Worm (Caenorhabditis elegans) whole organism, L2 larva: ENCODE results near the gene C12D5.4.

ENCODE experiments used
- blmp-1 ChIP-seq: sonication (generic microtip); optimal IDR thresholded peaks from 2 replicates; lab custom pipeline; 2017; ENCODE audit warnings: missing genetic modification characterization, mild to moderate bottlenecking, missing compliant biosample characterization, antibody characterized with exemption, moderate library complexity; ENCODE audit not compliant: insufficient read depth
- ceh-16 ChIP-seq: fragments of 150-350 bp; optimal IDR thresholded peaks from 2 replicates; lab custom pipeline; 2014; ENCODE audit warnings: missing biosample characterization, missing genetic modification characterization
- elt-1 ChIP-seq: fragments of 150-350 bp; optimal IDR thresholded peaks from 2 replicates; lab custom pipeline; 2014; ENCODE audit warnings: missing biosample characterization, missing genetic modification characterization
- lin-39 ChIP-seq: fragments of 150-350 bp; optimal IDR thresholded peaks from 2 replicates; lab custom pipeline; 2014; ENCODE audit warnings: missing biosample characterization, missing genetic modification reagents, missing genetic modification characterization
- nhr-11 ChIP-seq: fragments of 150-350 bp; optimal IDR thresholded peaks from 2 replicates; lab custom pipeline; 2014; ENCODE audit warnings: missing biosample characterization, missing genetic modification characterization
- snpc-4 ChIP-seq: fragments of 150-350 bp; optimal IDR thresholded peaks from 2 replicates; lab custom pipeline; 2014; ENCODE audit warnings: missing biosample characterization, missing genetic modification characterization
- unc-62 ChIP-seq: fragments of 150-350 bp; optimal IDR thresholded peaks from 2 replicates; lab custom pipeline; 2014; ENCODE audit warnings: missing biosample characterization, missing genetic modification reagents, missing genetic modification characterization
- ztf-11 ChIP-seq: sonication (generic microtip); optimal IDR thresholded peaks from 2 replicates; lab custom pipeline; 2017; ENCODE audit warnings: missing biosample characterization, missing genetic modification characterization

DNA sequence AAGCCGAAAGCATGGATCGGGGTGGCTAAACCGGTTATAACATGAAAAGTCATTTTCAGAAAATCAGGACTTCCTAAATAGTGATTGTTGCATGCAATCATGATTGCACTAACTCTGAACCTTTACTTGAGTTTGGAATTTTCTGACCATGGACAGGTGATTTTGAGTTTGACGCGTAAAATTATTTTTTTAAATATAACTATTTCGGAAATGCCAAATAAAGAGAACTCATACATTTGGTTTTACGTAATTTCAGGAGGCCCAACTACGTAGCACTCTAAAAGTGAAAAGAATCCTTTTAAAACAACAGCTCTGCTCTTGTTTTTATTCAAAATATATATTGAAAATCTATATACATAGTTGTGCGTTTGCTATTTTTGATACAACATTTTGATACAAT, 20.6 kb upstream of the C12D5.4 start, which contains the start of gene srh-234:
- no peak for TF ChIP-seq ztf-11
- TF ChIP-seq elt-1 (tag; lab: Kevin White, UChicago), result no peak
- TF ChIP-seq unc-62, result no peak
- no peak for TF ChIP-seq snpc-4 (tag; lab: Kevin White, UChicago)
- TF ChIP-seq nhr-11 (tag; lab: Kevin White, UChicago), result no peak
- no peak for TF ChIP-seq lin-39 (tag; lab: Kevin White, UChicago)
- no peak for TF ChIP-seq blmp-1 (tag; lab: Kevin White, UChicago)
- no peak for TF ChIP-seq ceh-16
